Fruit fly (Drosophila melanogaster) whole organism, embryonic: ENCODE results near the gene Notum.

Experiments used
- Abd-B ChIP-seq: fragments of 200-800 bp; sonication (Bioruptor generic); optimal IDR thresholded peaks from 2 replicates; lab custom pipeline; 2018; ENCODE audit warnings: missing biosample characterization, mild to moderate bottlenecking, missing genetic modification characterization, moderate library complexity
- CG10431 ChIP-seq: fragments of 200-800 bp; sonication (Bioruptor generic); optimal IDR thresholded peaks from 3 replicates; lab custom pipeline; 2018; ENCODE audit warnings: missing biosample characterization, mild to moderate bottlenecking, missing genetic modification characterization
- CG10543 ChIP-seq: fragments of 200-800 bp; sonication (Bioruptor generic); optimal IDR thresholded peaks from 3 replicates; lab custom pipeline; 2017; ENCODE audit warnings: missing biosample characterization, mild to moderate bottlenecking, missing genetic modification characterization, moderate library complexity
- CG1233 ChIP-seq: fragments of 200-800 bp; sonication (Bioruptor generic); optimal IDR thresholded peaks from 4 replicates; lab custom pipeline; 2018; ENCODE audit warnings: missing biosample characterization, mild to moderate bottlenecking, missing genetic modification characterization
- CG1603 ChIP-seq: fragments of 200-800 bp; sonication (Bioruptor generic); optimal IDR thresholded peaks from 2 replicates; lab custom pipeline; 2019; ENCODE audit warnings: missing biosample characterization, mild to moderate bottlenecking, missing genetic modification characterization, moderate library complexity
- CG17385 ChIP-seq: fragments of 200-800 bp; sonication (Bioruptor generic); optimal IDR thresholded peaks from 3 replicates; lab custom pipeline; 2018; ENCODE audit warnings: missing biosample characterization, mild to moderate bottlenecking, missing genetic modification characterization
- CG1832 ChIP-seq: fragments of 200-800 bp; sonication (Bioruptor generic); optimal IDR thresholded peaks from 2 replicates; lab custom pipeline; 2017; ENCODE audit warnings: missing biosample characterization, mild to moderate bottlenecking, missing genetic modification characterization, inconsistent platforms
- CG31441 ChIP-seq: fragments of 200-800 bp; sonication (Bioruptor generic); IDR thresholded peaks from 2 replicates; pipeline ENCODE4 v1.3.6; 2022; ENCODE audit warnings: missing biosample characterization, missing genetic modification characterization
- CG3726 ChIP-seq: fragments of 200-800 bp; sonication (Bioruptor generic); IDR thresholded peaks from 3 replicates; pipeline ENCODE4, ENCODE4 v1.3.6; 2022; ENCODE audit warnings: missing biosample characterization, missing genetic modification characterization
- CG4617 ChIP-seq: fragments of 200-800 bp; sonication (Bioruptor generic); optimal IDR thresholded peaks from 3 replicates; lab custom pipeline; 2016; ENCODE audit warnings: missing biosample characterization, missing genetic modification characterization, borderline replicate concordance
- CG5245 ChIP-seq: fragments of 200-800 bp; sonication (Bioruptor generic); optimal IDR thresholded peaks from 3 replicates; lab custom pipeline; 2016; ENCODE audit warnings: missing biosample characterization, missing genetic modification characterization
- CG6854 ChIP-seq: fragments of 200-800 bp; sonication (Bioruptor generic); optimal IDR thresholded peaks from 3 replicates; lab custom pipeline; 2017; ENCODE audit warnings: missing biosample characterization, mild to moderate bottlenecking, missing genetic modification characterization
- CG7745 ChIP-seq: fragments of 200-800 bp; sonication (Bioruptor generic); optimal IDR thresholded peaks from 2 replicates; lab custom pipeline; 2018; ENCODE audit warnings: missing biosample characterization, mild to moderate bottlenecking, missing genetic modification characterization, moderate library complexity
- CG7839 ChIP-seq: fragments of 200-800 bp; sonication (Bioruptor generic); optimal IDR thresholded peaks from 3 replicates; lab custom pipeline; 2018; ENCODE audit warnings: missing biosample characterization, mild to moderate bottlenecking, missing genetic modification characterization, moderate library complexity
- CG7928 ChIP-seq: fragments of 200-800 bp; sonication (Bioruptor generic); optimal IDR thresholded peaks from 2 replicates; lab custom pipeline; 2017; ENCODE audit warnings: missing biosample characterization, mild to moderate bottlenecking, missing genetic modification characterization
- CG9215 ChIP-seq: fragments of 200-800 bp; sonication (Bioruptor generic); IDR thresholded peaks from 2 replicates; pipeline ENCODE4 v1.3.6; 2022; ENCODE audit warnings: missing biosample characterization, missing genetic modification characterization
- Chrac-16 ChIP-seq: fragments of 200-800 bp; sonication (Bioruptor generic); optimal IDR thresholded peaks from 3 replicates; lab custom pipeline; 2016; ENCODE audit warnings: missing biosample characterization, missing genetic modification characterization
- Drgx ChIP-seq: fragments of 200-800 bp; sonication (Bioruptor generic); IDR thresholded peaks from 2 replicates; pipeline ENCODE4 v1.3.6; 2022; ENCODE audit warnings: missing biosample characterization, missing genetic modification characterization
- NC2β ChIP-seq: fragments of 200-800 bp; sonication (Bioruptor generic); optimal IDR thresholded peaks from 2 replicates; lab custom pipeline; 2016; ENCODE audit warnings: missing biosample characterization, missing genetic modification characterization
- NfI ChIP-seq: fragments of 200-800 bp; sonication (Bioruptor generic); optimal IDR thresholded peaks from 3 replicates; lab custom pipeline; 2018; ENCODE audit warnings: missing biosample characterization, mild to moderate bottlenecking, missing genetic modification characterization, moderate library complexity
- Rx ChIP-seq: fragments of 200-800 bp; sonication (Bioruptor generic); IDR thresholded peaks from 2 replicates; pipeline ENCODE4 v1.3.6; 2022; ENCODE audit warnings: missing biosample characterization, missing genetic modification characterization
- Sry-β ChIP-seq: fragments of 200-800 bp; sonication (Bioruptor generic); optimal IDR thresholded peaks from 2 replicates; lab custom pipeline; 2018; ENCODE audit warnings: missing biosample characterization, mild to moderate bottlenecking, missing genetic modification characterization, moderate library complexity
- Stat92E ChIP-seq, 3 experiments: fragments of >200 bp in 2 of 3; fragments of 200-800 bp in 1 of 3; sonication (Bioruptor generic) in 1 of 3; optimal IDR thresholded peaks; 2 replicates each; lab custom pipeline; 2017 to 2019; ENCODE audit warnings: missing biosample characterization in 3 of 3, missing genetic modification characterization in 3 of 3, mild to moderate bottlenecking in 1 of 3, moderate library complexity in 1 of 3
- Trl ChIP-seq, 3 experiments: fragments of >200 bp in 2 of 3; fragments of 200-800 bp in 1 of 3; sonication (Bioruptor generic) in 1 of 3; optimal IDR thresholded peaks; 2 replicates in 1 of 3; 3 replicates in 2 of 3; lab custom pipeline; 2016 to 2017; ENCODE audit warnings: missing biosample characterization in 1 of 3, missing genetic modification characterization in 1 of 3
- Usf ChIP-seq: fragments of 200-800 bp; sonication (Bioruptor generic); optimal IDR thresholded peaks from 2 replicates; lab custom pipeline; 2017; ENCODE audit warnings: missing genotype, missing biosample characterization, missing genetic modification characterization
- abd-A ChIP-seq: fragments of 200-800 bp; sonication (Bioruptor generic); optimal IDR thresholded peaks from 3 replicates; lab custom pipeline; 2019; ENCODE audit warnings: missing biosample characterization, mild to moderate bottlenecking, missing genetic modification characterization, moderate library complexity
- ase ChIP-seq: fragments of 200-800 bp; sonication (Bioruptor generic); IDR thresholded peaks from 3 replicates; pipeline ENCODE4 v1.3.6; 2022; ENCODE audit warnings: missing biosample characterization, missing genetic modification characterization
- ash1 ChIP-seq: fragments of 200-800 bp; sonication (Bioruptor generic); optimal IDR thresholded peaks from 2 replicates; lab custom pipeline; 2018; ENCODE audit warnings: missing biosample characterization, mild to moderate bottlenecking, missing genetic modification characterization
- bab2 ChIP-seq: fragments of 200-800 bp; sonication (Bioruptor generic); optimal IDR thresholded peaks from 2 replicates; lab custom pipeline; 2016; ENCODE audit warnings: missing biosample characterization, missing genetic modification characterization
- bbx ChIP-seq: fragments of 200-800 bp; sonication (Bioruptor generic); IDR thresholded peaks from 2 replicates; pipeline ENCODE4 v1.3.6; 2022; ENCODE audit warnings: missing biosample characterization, missing genetic modification characterization; ENCODE audit not compliant: partially characterized antibody
- cad ChIP-seq: fragments of >200 bp; optimal IDR thresholded peaks from 2 replicates; lab custom pipeline; 2017; ENCODE audit warnings: missing biosample characterization, missing genetic modification characterization
- dan ChIP-seq: fragments of 200-800 bp; sonication (Bioruptor generic); IDR thresholded peaks from 2 replicates; pipeline ENCODE4 v1.3.6; 2022; ENCODE audit warnings: missing biosample characterization, missing genetic modification characterization
- ftz-f1 ChIP-seq: fragments of 200-800 bp; sonication (Bioruptor generic); optimal IDR thresholded peaks from 2 replicates; lab custom pipeline; 2016; ENCODE audit warnings: missing biosample characterization, missing genetic modification characterization
- gce ChIP-seq: fragments of 200-800 bp; sonication (Bioruptor generic); IDR thresholded peaks from 3 replicates; pipeline ENCODE4 v1.3.6; 2022; ENCODE audit warnings: missing biosample characterization, missing genetic modification characterization
- grn ChIP-seq: fragments of 200-800 bp; sonication (Bioruptor generic); optimal IDR thresholded peaks from 3 replicates; lab custom pipeline; 2017; ENCODE audit warnings: missing biosample characterization, missing genetic modification characterization
- gt ChIP-seq: fragments of 200-800 bp; sonication (Bioruptor generic); IDR thresholded peaks from 2 replicates; pipeline ENCODE4 v1.3.6; 2022; ENCODE audit warnings: missing biosample characterization, missing genetic modification characterization
- kah ChIP-seq: fragments of 200-800 bp; sonication (Bioruptor generic); optimal IDR thresholded peaks from 2 replicates; lab custom pipeline; 2018; ENCODE audit warnings: missing biosample characterization, mild to moderate bottlenecking, missing genetic modification characterization
- lmd ChIP-seq: fragments of 200-800 bp; sonication (Bioruptor generic); IDR thresholded peaks from 2 replicates; pipeline ENCODE4 v1.3.6; 2022; ENCODE audit warnings: missing biosample characterization, missing genetic modification characterization
- oc ChIP-seq: fragments of 200-800 bp; sonication (Bioruptor generic); optimal IDR thresholded peaks from 2 replicates; lab custom pipeline; 2018; ENCODE audit warnings: missing biosample characterization, mild to moderate bottlenecking, missing genetic modification characterization, moderate library complexity
- pfk ChIP-seq: fragments of 200-800 bp; sonication (Bioruptor generic); optimal IDR thresholded peaks from 2 replicates; lab custom pipeline; 2018; ENCODE audit warnings: missing biosample characterization, mild to moderate bottlenecking, missing genetic modification characterization, moderate library complexity
- phol ChIP-seq: fragments of 200-800 bp; sonication (Bioruptor generic); optimal IDR thresholded peaks from 3 replicates; lab custom pipeline; 2018; ENCODE audit warnings: missing biosample characterization, mild to moderate bottlenecking, missing genetic modification characterization, moderate library complexity
- sima ChIP-seq: fragments of 200-800 bp; sonication (Bioruptor generic); optimal IDR thresholded peaks from 2 replicates; lab custom pipeline; 2016; ENCODE audit warnings: missing biosample characterization, missing genetic modification characterization
- slbo ChIP-seq: fragments of 200-800 bp; sonication (Bioruptor generic); IDR thresholded peaks from 2 replicates; pipeline ENCODE4 v1.3.6; 2022; ENCODE audit warnings: missing biosample characterization, missing genetic modification characterization
- sna ChIP-seq: fragments of 200-800 bp; sonication (Bioruptor generic); IDR thresholded peaks from 2 replicates; pipeline ENCODE4 v1.3.6; 2022; ENCODE audit warnings: missing biosample characterization, missing genetic modification characterization; ENCODE audit not compliant: partially characterized antibody
- stc ChIP-seq: fragments of 200-800 bp; sonication (Bioruptor generic); IDR thresholded peaks from 2 replicates; pipeline ENCODE4 v1.3.6; 2022; ENCODE audit warnings: missing biosample characterization, missing genetic modification characterization
- tll ChIP-seq, 2 experiments: fragments of 200-800 bp in 1 of 2; fragments of >200 bp in 1 of 2; sonication (Bioruptor generic) in 1 of 2; optimal IDR thresholded peaks; 2 replicates each; lab custom pipeline; 2017 to 2019; ENCODE audit warnings: missing biosample characterization in 2 of 2, missing genetic modification characterization in 2 of 2, mild to moderate bottlenecking in 1 of 2, moderate library complexity in 1 of 2
- z ChIP-seq: fragments of 200-800 bp; sonication (Bioruptor generic); IDR thresholded peaks from 3 replicates; pipeline ENCODE4 v1.3.6; 2022; ENCODE audit warnings: missing biosample characterization, missing genetic modification characterization

Notum gene

dm6 chr3L:16043782-16044352 is 20.6 kb downstream of the Notum start (continued):
- TF ChIP-seq phol (no peak), grn (GFP tag; lab: Kevin White, UChicago) (peak; percentile 84), sna (GFP tag; lab: Robert Waterston, UW) (no peak), dan (no peak), Stat92E (GFP tag; optimal IDR thresholded peaks at IDR 0.05; lab: Kevin White, UChicago) (peak in 1 of 3 experiments; percentile 95), CG1233 (GFP tag; lab: Kevin White, UChicago) (no peak), Usf (no peak), ash1 (GFP tag; lab: Kevin White, UChicago) (no peak), gt (GFP tag; lab: Robert Waterston, UW) (no peak), Rx (no peak), Trl (optimal IDR thresholded peaks at IDR 0.05; lab: Kevin White, UChicago) (no peak), Trl (GFP tag; optimal IDR thresholded peaks at IDR 0.05; lab: Kevin White, UChicago) (no peak), slbo (GFP tag; lab: Robert Waterston, UW) (no peak), ftz-f1 (no peak), gce (0 out of 3 replicates have a peak, but pooled peaks have one; percentile 31), CG17385 (GFP tag; lab: Kevin White, UChicago) (no peak), NC2β (GFP tag; lab: Kevin White, UChicago) (no peak), CG4617 (GFP tag; lab: Kevin White, UChicago) (no peak), cad (GFP tag; lab: Kevin White, UChicago) (peak; percentile 58), CG9215 (GFP tag; lab: Robert Waterston, UW) (no peak), Chrac-16 (GFP tag; lab: Kevin White, UChicago) (no peak), NfI (GFP tag; lab: Kevin White, UChicago) (no peak), CG10431 (GFP tag; lab: Kevin White, UChicago) (no peak), CG3726 (GFP tag; lab: Robert Waterston, UW) (no peak), Sry-β (peak; percentile 11), CG7928 (no peak), CG31441 (GFP tag; lab: Robert Waterston, UW) (no peak), CG1832 (GFP tag; lab: Kevin White, UChicago) (peak; percentile 37), z (GFP tag; lab: Robert Waterston, UW) (0 out of 3 replicates have a peak, but pooled peaks have one; percentile 43), CG7745 (no peak), bab2 (GFP tag; lab: Kevin White, UChicago) (no peak), Drgx (GFP tag; lab: Robert Waterston, UW) (no peak), CG5245 (GFP tag; lab: Kevin White, UChicago) (no peak), ase (GFP tag; lab: Robert Waterston, UW) (no peak), oc (tag; lab: Kevin White, UChicago) (peak; percentile 4), CG6854 (GFP tag; lab: Kevin White, UChicago) (no peak), kah (no peak), sima (GFP tag; lab: Kevin White, UChicago) (no peak), CG7839 (tag; lab: Kevin White, UChicago) (no peak), lmd (GFP tag; lab: Robert Waterston, UW) (no peak), CG10543 (peak; percentile 28), bbx (GFP tag; lab: Robert Waterston, UW) (no peak), Abd-B (GFP tag; lab: Kevin White, UChicago) (no peak), tll (GFP tag; optimal IDR thresholded peaks at IDR 0.05; lab: Kevin White, UChicago) (peak in 1 of 2 experiments; percentile 89), CG1603 (tag; lab: Kevin White, UChicago) (no peak), stc (GFP tag; lab: Robert Waterston, UW) (no peak), abd-A (tag; lab: Kevin White, UChicago) (peak; percentile 68), pfk (GFP tag; lab: Kevin White, UChicago) (no peak)
- TF ChIP-seq, all 482 proteins: peak for 24
